Worm (Caenorhabditis elegans) whole organism, young adult: Measurements from ENCODE around the gene K11E4.6.

Source experiments
- B0261.1 ChIP-seq: sonication (generic microtip); optimal IDR thresholded peaks from 2 replicates; lab custom pipeline; 2016; ENCODE audit warnings: mild to moderate bottlenecking, missing genetic modification characterization, moderate library complexity, missing compliant biosample characterization
- F22D6.2 ChIP-seq: sonication (generic microtip); optimal IDR thresholded peaks from 2 replicates; lab custom pipeline; 2016; ENCODE audit warnings: mild to moderate bottlenecking, missing genetic modification characterization, missing compliant biosample characterization
- F52B5.7 ChIP-seq: sonication (generic microtip); optimal IDR thresholded peaks from 2 replicates; lab custom pipeline; 2016; ENCODE audit warnings: mild to moderate bottlenecking, missing genetic modification characterization, missing compliant biosample characterization
- F55B11.4 ChIP-seq: sonication (generic microtip); optimal IDR thresholded peaks from 2 replicates; lab custom pipeline; 2016; ENCODE audit warnings: missing compliant biosample characterization, missing genetic modification characterization, borderline replicate concordance; ENCODE audit not compliant: insufficient read depth
- F57A8.1 ChIP-seq: fragments of 200-800 bp; sonication (Bioruptor generic); optimal IDR thresholded peaks from 2 replicates; lab custom pipeline; 2018; ENCODE audit warnings: mild to moderate bottlenecking, missing genetic modification characterization, moderate library complexity, missing compliant biosample characterization
- F57C9.4 ChIP-seq: sonication (generic microtip); optimal IDR thresholded peaks from 2 replicates; lab custom pipeline; 2017; ENCODE audit warnings: mild to moderate bottlenecking, missing genetic modification characterization, missing compliant biosample characterization
- Y53G8AR.9 ChIP-seq: fragments of 200-800 bp; sonication (Bioruptor generic); conservative IDR thresholded peaks from 2 replicates; pipeline ENCODE4 v1.3.6; 2022; ENCODE audit warnings: missing genetic modification reagents, missing genetic modification characterization, missing compliant biosample characterization
- Y79H2A.3 ChIP-seq: fragments of 200-800 bp; sonication (Bioruptor generic); conservative IDR thresholded peaks from 2 replicates; pipeline ENCODE4 v1.3.6; 2022; ENCODE audit warnings: missing genetic modification reagents, missing genetic modification characterization, missing compliant biosample characterization
- atf-7 ChIP-seq: sonication (generic microtip); optimal IDR thresholded peaks from 2 replicates; lab custom pipeline; 2017; ENCODE audit warnings: mild to moderate bottlenecking, missing genetic modification characterization, missing compliant biosample characterization
- attf-3 ChIP-seq: fragments of 200-800 bp; sonication (Bioruptor generic); conservative IDR thresholded peaks from 2 replicates; pipeline ENCODE4 v1.3.6; 2022; ENCODE audit warnings: missing genetic modification reagents, missing genetic modification characterization, missing compliant biosample characterization
- bed-2 ChIP-seq: fragments of 200-800 bp; sonication (Bioruptor generic); IDR thresholded peaks from 2 replicates; pipeline ENCODE4 v1.3.6; 2022; ENCODE audit warnings: missing genetic modification reagents, missing genetic modification characterization, missing compliant biosample characterization
- cebp-1 ChIP-seq, 2 experiments: fragments of 200-800 bp in 1 of 2; sonication (Bioruptor generic) in 1 of 2; sonication (generic microtip) in 1 of 2; IDR thresholded peaks in 1 of 2; optimal IDR thresholded peaks in 1 of 2; 2 replicates each; pipeline versions ENCODE4 v1.3.6 to Lab custom; 2017 to 2022; ENCODE audit warnings: missing compliant biosample characterization in 2 of 2, missing genetic modification characterization in 2 of 2, mild to moderate bottlenecking in 1 of 2, missing genetic modification reagents in 1 of 2, moderate library complexity in 1 of 2
- ceh-40 ChIP-seq: fragments of 200-800 bp; sonication (Bioruptor generic); IDR thresholded peaks from 2 replicates; pipeline ENCODE4 v1.3.6; 2022; ENCODE audit warnings: missing genetic modification characterization, missing compliant biosample characterization
- ceh-58 ChIP-seq: fragments of 200-800 bp; sonication (Bioruptor generic); IDR thresholded peaks from 2 replicates; pipeline ENCODE4 v1.3.6; 2022; ENCODE audit warnings: missing genetic modification characterization, missing compliant biosample characterization
- ceh-79 ChIP-seq: sonication (generic microtip); optimal IDR thresholded peaks from 2 replicates; lab custom pipeline; 2017; ENCODE audit warnings: mild to moderate bottlenecking, missing genetic modification characterization, missing compliant biosample characterization
- chd-7 ChIP-seq: sonication (generic microtip); optimal IDR thresholded peaks from 2 replicates; lab custom pipeline; 2016; ENCODE audit warnings: mild to moderate bottlenecking, missing genetic modification characterization, moderate library complexity, missing compliant biosample characterization
- die-1 ChIP-seq: sonication (generic microtip); optimal IDR thresholded peaks from 2 replicates; lab custom pipeline; 2016; ENCODE audit warnings: missing genotype, mild to moderate bottlenecking, missing genetic modification characterization, missing compliant biosample characterization
- dpl-1 ChIP-seq: fragments of 150-350 bp; optimal IDR thresholded peaks from 2 replicates; lab custom pipeline; 2014; ENCODE audit warnings: missing biosample characterization, missing genetic modification reagents, missing genetic modification characterization
- egl-44 ChIP-seq: fragments of 200-800 bp; sonication (Bioruptor generic); IDR thresholded peaks from 2 replicates; pipeline ENCODE4 v1.3.6; 2022; ENCODE audit warnings: missing genetic modification reagents, missing genetic modification characterization, missing compliant biosample characterization
- egrh-3 ChIP-seq: fragments of 200-800 bp; sonication (Bioruptor generic); IDR thresholded peaks from 2 replicates; pipeline ENCODE4 v1.3.6; 2022; ENCODE audit warnings: missing genetic modification reagents, missing genetic modification characterization, missing compliant biosample characterization
- fkh-3 ChIP-seq: sonication (generic microtip); optimal IDR thresholded peaks from 2 replicates; lab custom pipeline; 2016; ENCODE audit warnings: mild to moderate bottlenecking, missing genetic modification characterization, missing compliant biosample characterization
- hmg-1.2 ChIP-seq: fragments of 200-800 bp; sonication (Bioruptor generic); IDR thresholded peaks from 2 replicates; pipeline ENCODE4 v1.3.6; 2022; ENCODE audit warnings: missing genetic modification reagents, missing genetic modification characterization, missing compliant biosample characterization
- lag-1 ChIP-seq: fragments of 200-800 bp; sonication (Bioruptor generic); IDR thresholded peaks from 2 replicates; pipeline ENCODE4 v1.3.6; 2022; ENCODE audit warnings: missing genetic modification reagents, missing genetic modification characterization, missing compliant biosample characterization
- let-526 ChIP-seq: fragments of 200-800 bp; sonication (Bioruptor generic); IDR thresholded peaks from 2 replicates; pipeline ENCODE4 v1.3.6; 2022; ENCODE audit warnings: missing genetic modification reagents, missing genetic modification characterization, missing compliant biosample characterization
- let-607 ChIP-seq, 2 experiments: fragments of 200-800 bp in 1 of 2; sonication (Bioruptor generic) in 1 of 2; sonication (generic microtip) in 1 of 2; optimal IDR thresholded peaks; 2 replicates each; lab custom pipeline; 2016 to 2018; ENCODE audit warnings: mild to moderate bottlenecking in 2 of 2, missing compliant biosample characterization in 2 of 2, missing genetic modification characterization in 2 of 2, moderate library complexity in 2 of 2, missing genotype in 1 of 2
- lin-26 ChIP-seq: fragments of 200-800 bp; sonication (Bioruptor generic); IDR thresholded peaks from 2 replicates; pipeline ENCODE4 v1.3.6; 2022; ENCODE audit warnings: missing genetic modification reagents, missing genetic modification characterization, missing compliant biosample characterization
- lin-40 ChIP-seq: sonication (generic microtip); optimal IDR thresholded peaks from 2 replicates; lab custom pipeline; 2016; ENCODE audit warnings: missing genetic modification characterization, mild to moderate bottlenecking, missing compliant biosample characterization, missing genotype, missing genetic modification reagents
- lin-54 ChIP-seq: fragments of 200-800 bp; sonication (Bioruptor generic); optimal IDR thresholded peaks from 2 replicates; lab custom pipeline; 2018; ENCODE audit warnings: mild to moderate bottlenecking, missing genetic modification characterization, missing compliant biosample characterization
- madf-3 ChIP-seq: fragments of 200-800 bp; sonication (Bioruptor generic); IDR thresholded peaks from 2 replicates; pipeline ENCODE4 v1.3.6; 2022; ENCODE audit warnings: missing genetic modification reagents, missing genetic modification characterization, missing compliant biosample characterization
- madf-8 ChIP-seq: fragments of 200-800 bp; sonication (Bioruptor generic); conservative IDR thresholded peaks from 2 replicates; pipeline ENCODE4 v1.3.6; 2022; ENCODE audit warnings: missing genetic modification reagents, missing genetic modification characterization, missing compliant biosample characterization
- mcd-1 ChIP-seq: fragments of 200-800 bp; sonication (Bioruptor generic); IDR thresholded peaks from 2 replicates; pipeline ENCODE4 v1.3.6; 2022; ENCODE audit warnings: missing genetic modification reagents, missing genetic modification characterization, missing compliant biosample characterization
- mel-28 ChIP-seq: sonication (generic microtip); optimal IDR thresholded peaks from 2 replicates; lab custom pipeline; 2016; ENCODE audit warnings: borderline replicate concordance, mild to moderate bottlenecking, missing genetic modification characterization, missing compliant biosample characterization
- nfya-1 ChIP-seq: sonication (generic microtip); optimal IDR thresholded peaks from 2 replicates; lab custom pipeline; 2017; ENCODE audit warnings: antibody characterized with exemption, missing compliant biosample characterization, missing genetic modification characterization, borderline replicate concordance; ENCODE audit not compliant: insufficient read depth
- nfyb-1 ChIP-seq: fragments of 200-800 bp; sonication (Bioruptor generic); IDR thresholded peaks from 2 replicates; pipeline ENCODE4 v1.3.6; 2022; ENCODE audit warnings: missing genetic modification reagents, missing genetic modification characterization, missing compliant biosample characterization
- pbrm-1 ChIP-seq: fragments of 200-800 bp; sonication (Bioruptor generic); IDR thresholded peaks from 2 replicates; pipeline ENCODE4 v1.3.6; 2022; ENCODE audit warnings: missing genetic modification reagents, missing genetic modification characterization, missing compliant biosample characterization
- pha-4 ChIP-seq: fragments of 150-350 bp; sonication (generic microtip); optimal IDR thresholded peaks from 2 replicates; lab custom pipeline; 2014; ENCODE audit warnings: missing biosample characterization, missing genetic modification reagents, missing genetic modification characterization
- sdz-38 ChIP-seq: sonication (generic microtip); optimal IDR thresholded peaks from 2 replicates; lab custom pipeline; 2016; ENCODE audit warnings: missing genotype, missing genetic modification characterization, missing compliant biosample characterization
- snpc-4 ChIP-seq, 5 experiments: fragments of 150-350 bp in 1 of 5; sonication (generic microtip) in 4 of 5; optimal IDR thresholded peaks; 2 replicates each; lab custom pipeline; 2014 to 2018; ENCODE audit warnings: missing genetic modification characterization in 5 of 5, missing biosample characterization in 3 of 5, antibody characterized with exemption in 2 of 5, mild to moderate bottlenecking in 2 of 5, missing compliant biosample characterization in 2 of 5, missing genotype in 2 of 5, moderate library complexity in 2 of 5, missing genetic modification reagents in 1 of 5
- somi-1 ChIP-seq: fragments of 200-800 bp; sonication (Bioruptor generic); optimal IDR thresholded peaks from 2 replicates; lab custom pipeline; 2018; ENCODE audit warnings: mild to moderate bottlenecking, missing genetic modification characterization, missing compliant biosample characterization
- sptf-2 ChIP-seq: fragments of 200-800 bp; sonication (Bioruptor generic); optimal IDR thresholded peaks from 2 replicates; lab custom pipeline; 2018; ENCODE audit warnings: mild to moderate bottlenecking, missing genetic modification characterization, missing compliant biosample characterization
- tbp1 ChIP-seq: fragments of 200-800 bp; sonication (Bioruptor generic); optimal IDR thresholded peaks from 2 replicates; lab custom pipeline; 2018; ENCODE audit warnings: mild to moderate bottlenecking, missing genetic modification characterization, missing compliant biosample characterization
- tlf-1 ChIP-seq: fragments of 200-800 bp; sonication (Bioruptor generic); optimal IDR thresholded peaks from 2 replicates; lab custom pipeline; 2018; ENCODE audit warnings: mild to moderate bottlenecking, missing genetic modification characterization, missing compliant biosample characterization
- unc-130 ChIP-seq: sonication (generic microtip); optimal IDR thresholded peaks from 2 replicates; lab custom pipeline; 2016; ENCODE audit warnings: missing genetic modification reagents, missing genetic modification characterization, missing compliant biosample characterization
- unc-62 ChIP-seq: fragments of 150-350 bp; optimal IDR thresholded peaks from 2 replicates; lab custom pipeline; 2014; ENCODE audit warnings: missing biosample characterization, missing genetic modification reagents, missing genetic modification characterization
- ztf-18 ChIP-seq: sonication (generic microtip); optimal IDR thresholded peaks from 2 replicates; lab custom pipeline; 2016; ENCODE audit warnings: missing genotype, mild to moderate bottlenecking, missing genetic modification characterization, missing compliant biosample characterization
- ztf-26 ChIP-seq: sonication (generic microtip); optimal IDR thresholded peaks from 2 replicates; lab custom pipeline; 2017; ENCODE audit warnings: missing genetic modification characterization, missing compliant biosample characterization

Gene K11E4.6

ce11 chrX:13730209-13730975 lies 5.9 kb downstream of the K11E4.6 start (continued):
- TF ChIP-seq let-526 (GFP tag; lab: Robert Waterston, UW) (0 out of 2 replicates have a peak, but pooled peaks have one; percentile 25), F57C9.4 (tag; lab: Kevin White, UChicago) (no peak), ceh-79 (tag; lab: Kevin White, UChicago) (no peak), bed-2 (no peak), ceh-58 (GFP tag; lab: Robert Waterston, UW) (0 out of 2 replicates have a peak, but pooled peaks have one; percentile 40), lin-54 (peak; percentile 38), sdz-38 (no peak), atf-7 (tag; lab: Kevin White, UChicago) (no peak), unc-130 (peak; percentile 22), fkh-3 (tag; lab: Kevin White, UChicago) (no peak), Y79H2A.3 (no peak), tbp1 (peak; percentile 88), egrh-3 (GFP tag; lab: Robert Waterston, UW) (no peak; the same call in 1 of the 2 replicates), attf-3 (GFP tag; lab: Robert Waterston, UW) (no peak), ztf-26 (tag; lab: Kevin White, UChicago) (peak; percentile 53), hmg-1.2 (GFP tag; lab: Robert Waterston, UW) (peak; percentile 60), unc-62 (GFP tag; lab: Kevin White, UChicago) (no peak), F55B11.4 (tag; lab: Kevin White, UChicago) (no peak), mel-28 (tag; lab: Kevin White, UChicago) (no peak), F57A8.1 (GFP tag; lab: Kevin White, UChicago) (no peak), sptf-2 (GFP tag; lab: Kevin White, UChicago) (no peak), let-607 (tag; optimal IDR thresholded peaks at IDR 0.05; lab: Kevin White, UChicago) (peak in 1 of 2 experiments; percentile 51), madf-8 (no peak), lin-26 (GFP tag; lab: Robert Waterston, UW) (peak; percentile 96), pha-4 (no peak), mcd-1 (peak; percentile 44), F22D6.2 (tag; lab: Kevin White, UChicago) (peak; percentile 24), chd-7 (tag; lab: Kevin White, UChicago) (no peak), nfyb-1 (GFP tag; lab: Robert Waterston, UW) (peak; percentile 40), B0261.1 (tag; lab: Kevin White, UChicago) (peak; percentile 79), lag-1 (GFP tag; lab: Robert Waterston, UW) (no peak), F52B5.7 (tag; lab: Kevin White, UChicago) (peak; percentile 20), snpc-4 (GFP tag; optimal IDR thresholded peaks at IDR 0.05; lab: Kevin White, UChicago) (peak; percentile 65), snpc-4 (tag; optimal IDR thresholded peaks at IDR 0.05; lab: Kevin White, UChicago) (peak in 2 of 4 experiments; percentile 20 to 57), madf-3 (GFP tag; lab: Robert Waterston, UW) (no peak), cebp-1 (GFP tag; IDR thresholded peaks at IDR 0.05; lab: Robert Waterston, UW) (no peak), cebp-1 (tag; optimal IDR thresholded peaks at IDR 0.05; lab: Kevin White, UChicago) (peak; percentile 71), lin-40 (tag; lab: Kevin White, UChicago) (peak; percentile 37), ceh-40 (GFP tag; lab: Robert Waterston, UW) (peak; percentile 93), Y53G8AR.9 (GFP tag; lab: Robert Waterston, UW) (peak; percentile 72), ztf-18 (tag; lab: Kevin White, UChicago) (peak; percentile 50), egl-44 (GFP tag; lab: Robert Waterston, UW) (0 out of 2 replicates have a peak, but pooled peaks have one; percentile 34), die-1 (tag; lab: Kevin White, UChicago) (peak; percentile 10), nfya-1 (no peak), pbrm-1 (GFP tag; lab: Robert Waterston, UW) (peak; percentile 87), dpl-1 (no peak), tlf-1 (GFP tag; lab: Kevin White, UChicago) (no peak), somi-1 (no peak)
